Fruit fly (Drosophila melanogaster) whole organism, adult: ENCODE data around the gene mus101.

Source experiments
- CG11617 ChIP-seq: fragments of 200-800 bp; sonication (Bioruptor generic); optimal IDR thresholded peaks from 2 replicates; lab custom pipeline; 2017; ENCODE audit warnings: mild to moderate bottlenecking, missing biosample characterization, missing genetic modification reagents, missing genetic modification characterization
- CG12768 ChIP-seq: fragments of 200-800 bp; sonication (Bioruptor generic); optimal IDR thresholded peaks from 2 replicates; lab custom pipeline; 2017; ENCODE audit warnings: missing biosample characterization, missing genetic modification characterization, mild to moderate bottlenecking, moderate library complexity, missing genetic modification reagents
- CG14711 ChIP-seq: fragments of 200-800 bp; sonication (Bioruptor generic); optimal IDR thresholded peaks from 2 replicates; lab custom pipeline; 2018; ENCODE audit warnings: missing biosample characterization, mild to moderate bottlenecking, missing genetic modification characterization, moderate library complexity
- CG1620 ChIP-seq: fragments of 200-800 bp; sonication (Bioruptor generic); optimal IDR thresholded peaks from 2 replicates; lab custom pipeline; 2016; ENCODE audit warnings: missing biosample characterization, missing genetic modification characterization
- CG33017 ChIP-seq: fragments of 200-800 bp; sonication (Bioruptor generic); optimal IDR thresholded peaks from 2 replicates; lab custom pipeline; 2018; ENCODE audit warnings: missing biosample characterization, mild to moderate bottlenecking, missing genetic modification characterization, moderate library complexity
- CG5204 ChIP-seq: fragments of 200-800 bp; sonication (Bioruptor generic); optimal IDR thresholded peaks from 2 replicates; lab custom pipeline; 2016; ENCODE audit warnings: missing biosample characterization, missing genetic modification characterization
- CG7045 ChIP-seq: fragments of 200-800 bp; sonication (Bioruptor generic); optimal IDR thresholded peaks from 2 replicates; lab custom pipeline; 2017; ENCODE audit warnings: missing biosample characterization, mild to moderate bottlenecking, missing genetic modification characterization
- CG7101 ChIP-seq: fragments of 200-800 bp; sonication (Bioruptor generic); optimal IDR thresholded peaks from 2 replicates; lab custom pipeline; 2018; ENCODE audit warnings: missing biosample characterization, mild to moderate bottlenecking, missing genetic modification characterization, moderate library complexity
- Clk ChIP-seq: fragments of 200-800 bp; sonication (Bioruptor generic); optimal IDR thresholded peaks from 2 replicates; lab custom pipeline; 2017; ENCODE audit warnings: missing biosample characterization, missing genetic modification characterization
- Crg-1 ChIP-seq: fragments of 200-800 bp; sonication (Bioruptor generic); optimal IDR thresholded peaks from 2 replicates; lab custom pipeline; 2016; ENCODE audit warnings: missing biosample characterization, missing genetic modification characterization
- Hr96 ChIP-seq: fragments of 200-800 bp; sonication (Bioruptor generic); optimal IDR thresholded peaks from 2 replicates; lab custom pipeline; 2016; ENCODE audit warnings: missing biosample characterization, missing genetic modification characterization
- Mnt ChIP-seq: fragments of 200-800 bp; sonication (Bioruptor generic); optimal IDR thresholded peaks from 2 replicates; lab custom pipeline; 2016; ENCODE audit warnings: missing biosample characterization, mild to moderate bottlenecking, missing genetic modification characterization
- bab1 ChIP-seq: fragments of 200-800 bp; sonication (Bioruptor generic); optimal IDR thresholded peaks from 3 replicates; lab custom pipeline; 2019; ENCODE audit warnings: missing biosample characterization, mild to moderate bottlenecking, missing genetic modification characterization, moderate library complexity
- cic ChIP-seq: fragments of 200-800 bp; sonication (Bioruptor generic); optimal IDR thresholded peaks from 2 replicates; lab custom pipeline; 2017; ENCODE audit warnings: missing biosample characterization, mild to moderate bottlenecking, missing genetic modification characterization, moderate library complexity
- cnc ChIP-seq, 2 experiments: fragments of >200 bp; optimal IDR thresholded peaks; 2 replicates each; lab custom pipeline; 2017
- kay ChIP-seq: fragments of 200-800 bp; sonication (Bioruptor generic); peaks from one replicate; lab custom pipeline; 2016; ENCODE audit warnings: missing biosample characterization, missing genetic modification characterization, borderline replicate concordance
- ovo ChIP-seq: fragments of 200-800 bp; sonication (Bioruptor generic); optimal IDR thresholded peaks from 2 replicates; lab custom pipeline; 2016; ENCODE audit warnings: missing biosample characterization, missing genetic modification characterization
- pad ChIP-seq: fragments of 200-800 bp; sonication (Bioruptor generic); optimal IDR thresholded peaks from 3 replicates; lab custom pipeline; 2017; ENCODE audit warnings: missing biosample characterization, missing genetic modification characterization, mild to moderate bottlenecking, moderate library complexity, missing genetic modification reagents
- tj ChIP-seq: fragments of 200-800 bp; sonication (Bioruptor generic); optimal IDR thresholded peaks from 3 replicates; lab custom pipeline; 2017; ENCODE audit warnings: missing biosample characterization, mild to moderate bottlenecking, missing genetic modification characterization, moderate library complexity
- toe ChIP-seq: fragments of 200-800 bp; sonication (Bioruptor generic); optimal IDR thresholded peaks from 2 replicates; lab custom pipeline; 2016; ENCODE audit warnings: missing biosample characterization, missing genetic modification characterization

The mus101 gene

DNA sequence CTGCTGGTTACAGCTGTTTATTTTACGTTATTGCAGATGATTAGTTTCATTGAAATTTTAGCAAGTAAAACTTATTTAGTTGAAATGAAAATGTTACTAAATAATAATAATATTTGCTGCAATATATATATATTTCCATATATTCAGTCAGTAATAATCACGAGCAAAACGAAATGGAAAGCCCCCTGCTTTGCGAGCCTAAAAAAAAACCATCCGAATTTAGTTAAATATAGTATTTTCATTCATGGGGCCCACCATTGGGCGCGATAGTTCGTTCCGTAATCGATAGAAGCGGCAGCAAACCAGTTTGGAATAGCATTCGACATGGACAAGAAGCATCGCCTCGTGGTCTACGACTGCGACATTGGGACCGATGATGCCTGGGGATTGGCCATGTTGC, 39.4 kb upstream of the mus101 start, which contains the start of gene CG11158:
Gene CG11158 (plus strand): TSS at position 301 of the 400 bp plus-strand sequence.
- TF ChIP-seq CG11617 (GFP tag; lab: Kevin White, UChicago) (no peak), Crg-1 (no peak), pad (GFP tag; lab: Kevin White, UChicago) (no peak), CG7101 (no peak), Mnt (no peak), CG33017 (tag; lab: Kevin White, UChicago) (no peak), tj (GFP tag; lab: Kevin White, UChicago) (no peak), CG12768 (no peak), cnc (optimal IDR thresholded peaks at IDR 0.05; lab: Kevin White, UChicago) (no peak), CG7045 (GFP tag; lab: Kevin White, UChicago) (no peak), Clk (GFP tag; lab: Kevin White, UChicago) (no peak)

DNA sequence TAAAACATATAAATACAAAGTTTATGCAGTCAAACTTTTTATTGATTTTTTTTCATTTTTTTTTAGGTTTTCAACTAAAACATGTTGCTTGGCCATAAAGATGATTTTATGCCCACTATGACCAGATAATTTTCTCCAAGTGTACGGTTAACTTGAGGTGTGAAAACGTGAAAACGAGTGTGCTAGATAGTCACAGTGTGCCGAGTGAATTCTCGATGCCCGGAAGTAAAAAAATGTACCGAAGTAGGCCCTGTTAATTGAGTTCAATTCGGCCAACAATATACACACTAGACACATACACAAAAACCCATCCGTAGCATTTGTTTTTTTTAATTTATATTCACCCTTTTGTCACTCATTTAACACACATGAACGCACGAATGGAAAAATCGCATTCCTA, 30.1 kb upstream of the mus101 start, which contains the start of gene Nna1:
Gene Nna1 (plus strand): TSS at position 301 of the 400 bp plus-strand sequence.
- no peak for TF ChIP-seq CG33017 (tag; lab: Kevin White, UChicago)
- no peak for TF ChIP-seq CG7101
- no peak for TF ChIP-seq toe (GFP tag; lab: Kevin White, UChicago)
- TF ChIP-seq pad (GFP tag; lab: Kevin White, UChicago): no peak
- TF ChIP-seq Hr96 (GFP tag; lab: Kevin White, UChicago): no peak
- TF ChIP-seq Crg-1: no peak
- no peak for TF ChIP-seq CG5204 (GFP tag; lab: Kevin White, UChicago)

DNA sequence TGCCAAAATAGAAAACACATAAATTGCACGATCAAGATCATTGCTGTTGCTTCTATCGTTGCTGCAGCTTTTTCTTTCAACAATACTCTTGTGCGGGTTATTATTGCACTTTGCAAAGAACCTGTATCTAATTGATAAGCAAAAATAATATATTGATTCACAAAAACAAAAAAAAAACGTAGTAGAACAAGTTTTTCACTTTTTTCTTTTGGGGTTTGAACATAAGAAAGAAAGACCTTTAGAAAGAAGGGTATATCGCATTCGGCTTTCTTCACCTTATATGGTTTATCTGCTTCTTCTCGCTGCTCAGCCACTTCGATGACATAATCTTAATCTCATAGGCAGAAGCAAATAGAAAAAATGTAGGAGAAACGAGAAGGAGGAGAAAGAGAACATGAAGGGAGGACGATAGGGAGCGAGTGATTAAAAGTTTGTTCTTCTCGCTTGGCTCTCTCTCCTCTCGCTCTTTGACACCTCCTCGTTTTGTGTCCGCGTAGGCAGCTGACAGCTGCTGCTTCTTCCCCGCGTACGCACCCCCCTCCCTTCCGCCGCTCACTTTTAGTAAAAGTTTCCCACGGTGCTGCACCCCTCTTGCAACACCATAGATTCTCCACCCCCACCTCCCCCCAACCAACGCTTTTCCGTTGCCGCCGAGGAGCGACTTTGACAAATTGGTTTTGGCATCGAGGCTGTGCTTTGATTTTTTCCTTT, 23.2 kb upstream of the mus101 start:
- TF ChIP-seq CG12768: no peak
- TF ChIP-seq CG14711 (tag; lab: Kevin White, UChicago): peak; percentile 8

DNA sequence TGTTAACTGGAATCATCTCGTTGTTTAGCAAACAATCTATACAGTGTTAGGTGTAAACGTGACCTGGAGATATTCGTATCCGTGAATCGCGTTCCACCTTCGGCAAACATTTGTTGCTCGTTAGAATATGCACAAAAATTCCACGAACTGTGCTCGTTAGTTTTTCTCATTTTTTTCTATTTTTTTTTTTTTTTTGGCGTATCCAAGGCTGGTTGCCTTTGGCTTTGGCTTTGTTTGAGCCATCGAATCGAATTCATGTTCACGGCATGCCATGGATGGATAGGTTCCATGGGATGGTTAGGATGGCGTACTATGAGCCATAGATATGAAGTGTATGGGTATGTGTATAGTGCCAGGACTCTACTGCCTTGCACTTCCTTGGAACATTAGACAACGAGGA, 22.4 kb upstream of the mus101 start:
- no peak for TF ChIP-seq Clk (GFP tag; lab: Kevin White, UChicago)
- peak; percentile 59 for TF ChIP-seq kay (GFP tag; lab: Kevin White, UChicago)

DNA sequence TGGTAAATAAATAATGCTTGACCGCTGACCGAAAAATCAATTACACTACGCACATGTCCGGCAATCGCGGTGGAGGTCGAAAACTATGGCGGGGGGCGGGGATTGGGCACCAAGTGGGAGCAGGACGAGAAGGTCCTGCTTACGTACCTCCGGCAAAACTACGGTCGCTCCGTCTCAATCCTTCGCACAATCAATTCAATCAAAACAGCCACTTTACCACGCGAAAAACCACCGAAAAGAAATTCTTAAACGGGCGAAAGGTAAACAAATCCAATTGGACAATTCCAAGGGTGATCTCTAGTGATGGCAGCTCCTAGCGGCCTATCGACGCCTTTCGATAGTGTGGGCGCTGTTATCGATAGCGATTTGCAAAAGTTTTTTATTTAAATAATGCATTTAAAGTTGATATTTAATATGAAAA, 4.1 kb upstream of the mus101 start, which contains the start of gene Nadsyn:
Gene Nadsyn (minus strand): TSS at position 304 of the 421 bp plus-strand sequence.
- TF ChIP-seq CG1620 (GFP tag; lab: Kevin White, UChicago) (peak; percentile 15), Mnt (peak; percentile 89), CG14711 (tag; lab: Kevin White, UChicago) (peak; percentile 28), CG11617 (GFP tag; lab: Kevin White, UChicago) (peak; percentile 25), toe (GFP tag; lab: Kevin White, UChicago) (no peak), CG12768 (no peak), CG33017 (tag; lab: Kevin White, UChicago) (no peak)

DNA sequence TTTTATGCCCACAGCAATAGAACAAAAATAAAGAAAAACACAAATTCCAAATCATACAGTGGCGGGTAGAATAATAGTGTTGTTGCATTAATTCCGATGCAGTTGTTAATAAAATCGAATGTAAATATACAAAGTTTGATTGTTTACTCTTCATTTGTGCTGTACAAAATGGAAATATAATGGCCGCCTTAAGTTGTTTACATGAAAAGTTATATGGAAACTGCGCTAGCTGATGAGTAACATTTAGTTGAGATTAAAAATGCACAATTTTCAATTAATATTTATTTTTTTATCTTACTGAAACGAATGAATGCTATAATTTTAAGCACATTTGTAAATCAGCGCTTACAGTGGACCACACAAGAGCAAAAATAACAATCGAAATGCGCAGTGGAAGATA, 12.8 kb downstream of the mus101 start:
- TF ChIP-seq CG5204 (GFP tag; lab: Kevin White, UChicago) (no peak), CG14711 (tag; lab: Kevin White, UChicago) (peak; percentile 76), kay (GFP tag; lab: Kevin White, UChicago) (no peak), cic (GFP tag; lab: Kevin White, UChicago) (no peak), CG33017 (tag; lab: Kevin White, UChicago) (peak; percentile 82), CG7101 (peak; percentile 80), Crg-1 (no peak), bab1 (peak; percentile 76), CG11617 (GFP tag; lab: Kevin White, UChicago) (peak; percentile 49), toe (GFP tag; lab: Kevin White, UChicago) (no peak), CG1620 (GFP tag; lab: Kevin White, UChicago) (no peak), pad (GFP tag; lab: Kevin White, UChicago) (peak; percentile 29), ovo (GFP tag; lab: Kevin White, UChicago) (no peak), CG7045 (GFP tag; lab: Kevin White, UChicago) (peak; percentile 20), Mnt (no peak), Clk (GFP tag; lab: Kevin White, UChicago) (no peak), CG12768 (peak; percentile 60), Hr96 (GFP tag; lab: Kevin White, UChicago) (no peak), tj (GFP tag; lab: Kevin White, UChicago) (no peak), cnc (optimal IDR thresholded peaks at IDR 0.05; lab: Kevin White, UChicago) (no peak)

DNA sequence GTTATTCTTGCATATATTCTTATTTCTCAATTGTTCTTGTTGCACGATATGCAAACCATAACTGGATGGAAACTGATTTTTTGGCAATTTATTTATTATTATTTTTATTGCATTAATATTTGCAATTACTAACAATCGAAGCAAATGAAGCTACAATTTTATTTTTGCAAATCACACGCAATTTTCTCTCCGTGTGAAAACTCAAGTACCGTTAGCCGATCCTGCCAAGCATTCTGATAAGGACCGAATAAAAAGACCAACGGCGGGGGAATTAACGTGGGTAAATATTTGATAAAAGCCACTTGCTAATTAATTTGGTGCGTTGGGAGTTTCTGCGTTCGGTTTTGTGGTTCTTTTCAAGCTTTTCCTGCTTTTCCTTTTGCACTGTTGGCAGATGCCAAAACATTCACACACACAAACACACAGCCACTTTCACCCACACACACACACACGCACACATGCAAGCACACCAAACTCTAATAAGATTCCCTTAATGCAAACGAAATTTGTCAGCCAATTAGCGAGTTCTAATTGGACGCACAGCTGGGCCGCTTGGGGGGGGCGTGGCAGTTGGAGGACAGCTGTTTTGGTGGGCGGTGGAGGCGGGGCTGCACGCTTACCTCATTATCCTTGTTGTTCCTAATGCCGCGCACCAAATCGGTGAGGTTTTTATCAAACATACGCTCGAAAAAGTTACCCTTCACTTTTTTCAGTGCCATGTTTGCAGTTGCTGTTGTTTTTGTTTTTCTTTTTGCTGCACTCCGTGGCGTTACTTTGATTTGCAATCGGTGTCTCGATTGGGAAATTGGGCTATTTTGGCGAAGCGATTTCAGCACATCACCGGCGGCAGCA, 13.5 kb downstream of the mus101 start:
- TF ChIP-seq toe (GFP tag; lab: Kevin White, UChicago) (no peak), Mnt (no peak), pad (GFP tag; lab: Kevin White, UChicago) (no peak), CG7101 (no peak), Crg-1 (no peak), CG14711 (tag; lab: Kevin White, UChicago) (no peak), kay (GFP tag; lab: Kevin White, UChicago) (peak; percentile 84), cic (GFP tag; lab: Kevin White, UChicago) (no peak), CG1620 (GFP tag; lab: Kevin White, UChicago) (no peak), CG7045 (GFP tag; lab: Kevin White, UChicago) (no peak), Hr96 (GFP tag; lab: Kevin White, UChicago) (no peak), CG5204 (GFP tag; lab: Kevin White, UChicago) (no peak), CG12768 (no peak), CG33017 (tag; lab: Kevin White, UChicago) (no peak), bab1 (no peak), CG11617 (GFP tag; lab: Kevin White, UChicago) (peak; percentile 9), tj (GFP tag; lab: Kevin White, UChicago) (peak; percentile 70), ovo (GFP tag; lab: Kevin White, UChicago) (peak; percentile 73), Clk (GFP tag; lab: Kevin White, UChicago) (no peak), cnc (optimal IDR thresholded peaks at IDR 0.05; lab: Kevin White, UChicago) (no peak)
